Worm (Caenorhabditis elegans) whole organism, L1 larva: Measurements from ENCODE around the gene nlg-1.

ENCODE experiments used
- dpl-1 ChIP-seq, 3 experiments: fragments of 150-350 bp in 2 of 3; sonication (generic microtip) in 1 of 3; optimal IDR thresholded peaks; 2 replicates each; lab custom pipeline; 2014 to 2017; ENCODE audit warnings: missing biosample characterization in 3 of 3, missing genetic modification characterization in 3 of 3, missing genetic modification reagents in 3 of 3
- fkh-10 ChIP-seq: sonication (generic microtip); optimal IDR thresholded peaks from 2 replicates; lab custom pipeline; 2017; ENCODE audit warnings: missing biosample characterization, missing genetic modification reagents, missing genetic modification characterization
- fos-1 ChIP-seq: fragments of 150-350 bp; optimal IDR thresholded peaks from 2 replicates; lab custom pipeline; 2014; ENCODE audit warnings: missing biosample characterization, missing genetic modification characterization
- hlh-4 ChIP-seq: sonication (generic microtip); optimal IDR thresholded peaks from 2 replicates; lab custom pipeline; 2016; ENCODE audit warnings: mild to moderate bottlenecking, missing genetic modification characterization, missing compliant biosample characterization
- skn-1 ChIP-seq: fragments of 150-350 bp; optimal IDR thresholded peaks from 2 replicates; lab custom pipeline; 2014; ENCODE audit warnings: missing biosample characterization, missing genetic modification characterization
- snpc-4 ChIP-seq: fragments of 150-350 bp; optimal IDR thresholded peaks from 2 replicates; lab custom pipeline; 2014; ENCODE audit warnings: missing biosample characterization, missing genetic modification characterization
- ztf-11 ChIP-seq, 2 experiments: sonication (generic microtip); optimal IDR thresholded peaks; 2 replicates each; lab custom pipeline; 2016 to 2017; ENCODE audit warnings: missing genetic modification characterization in 2 of 2, missing biosample characterization in 1 of 2, missing compliant biosample characterization in 1 of 2

- TF ChIP-seq fos-1 (tag; lab: Kevin White, UChicago) (no peak), snpc-4 (tag; lab: Kevin White, UChicago) (no peak), fkh-10 (GFP tag; lab: Kevin White, UChicago) (no peak), skn-1 (tag; lab: Kevin White, UChicago) (no peak), hlh-4 (tag; lab: Kevin White, UChicago) (no peak), ztf-11 (tag; optimal IDR thresholded peaks at IDR 0.05; lab: Kevin White, UChicago) (no peak), dpl-1 (GFP tag; optimal IDR thresholded peaks at IDR 0.05; lab: Kevin White, UChicago) (no peak)
Measured at ce11 chrX:13654276-13654675, 23.3 kb upstream of the nlg-1 start.
